Worm (Caenorhabditis elegans): Measurements from ENCODE around the gene rep-1.

DNA sequence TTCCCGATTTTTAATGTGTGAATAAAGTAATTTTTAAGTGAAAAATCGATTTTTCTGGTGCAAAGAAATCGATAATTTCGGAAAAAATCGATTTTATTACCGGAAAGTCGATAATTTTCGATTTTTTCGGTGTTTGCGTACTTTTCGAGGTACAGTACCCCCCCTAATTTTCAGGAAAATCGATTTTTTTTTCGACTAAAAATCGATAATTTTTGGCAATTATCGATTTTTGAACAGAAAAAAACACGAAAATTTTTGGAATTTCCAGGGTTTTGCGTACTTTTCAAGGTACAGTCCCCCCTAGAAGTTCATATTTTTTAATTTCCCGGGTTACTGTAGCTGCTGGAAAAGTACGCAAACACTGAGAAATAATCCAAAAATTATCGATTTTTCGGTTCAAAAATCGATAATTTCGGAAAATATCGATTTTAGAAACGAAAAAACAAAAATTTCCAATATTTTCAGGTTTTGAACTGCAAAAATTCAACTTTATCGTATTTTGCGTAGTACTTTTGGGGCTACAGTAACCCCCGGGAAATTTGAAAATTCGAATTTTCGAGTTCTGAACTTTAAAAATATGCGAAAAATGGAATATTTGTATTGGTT, 26.6 kb upstream of the rep-1 start:
- no peak for TF ChIP-seq nfya-1 (tag; optimal IDR thresholded peaks at IDR 0.05; ENCODE audit: borderline replicate concordance, insufficient read depth)
- no peak for TF ChIP-seq ztf-18 (tag; optimal IDR thresholded peaks at IDR 0.05)
- no peak for TF ChIP-seq madf-3 (GFP tag; IDR thresholded peaks at IDR 0.05)
- no peak for TF ChIP-seq ZK185.1 (tag; optimal IDR thresholded peaks at IDR 0.05; ENCODE audit: poor library complexity, severe bottlenecking)
- no peak for TF ChIP-seq ama-1 (optimal IDR thresholded peaks at IDR 0.05)
- no peak for TF ChIP-seq ama-1 (GFP tag; optimal IDR thresholded peaks at IDR 0.05)
- TF ChIP-seq ceh-27 (GFP tag; optimal IDR thresholded peaks at IDR 0.05): no peak
- no peak for TF ChIP-seq bed-1 (GFP tag; IDR thresholded peaks at IDR 0.05)
- no peak for TF ChIP-seq Y95B8A.8 (GFP tag; IDR thresholded peaks at IDR 0.05)
- no peak for TF ChIP-seq hlh-12 (tag; optimal IDR thresholded peaks at IDR 0.05)
- no peak for TF ChIP-seq snpc-1.3 (tag; optimal IDR thresholded peaks at IDR 0.05; ENCODE audit: insufficient read depth)
- TF ChIP-seq ztf-6 (GFP tag; IDR thresholded peaks at IDR 0.05): no peak

All from whole organism, young adult.